Worm (Caenorhabditis elegans) whole organism, L4/young adult: Measurements from ENCODE around the gene srsx-12.

Source experiments
- W03F9.2 ChIP-seq: fragments of 150-350 bp; optimal IDR thresholded peaks from 2 replicates; lab custom pipeline; 2014; ENCODE audit warnings: missing biosample characterization, missing genetic modification characterization
- dao-5 ChIP-seq: sonication (generic microtip); optimal IDR thresholded peaks from 2 replicates; lab custom pipeline; 2016; ENCODE audit warnings: missing genotype, missing genetic modification characterization, moderate library complexity, missing compliant biosample characterization
- him-1 ChIP-seq: sonication (generic microtip); optimal IDR thresholded peaks from 2 replicates; lab custom pipeline; 2016; ENCODE audit warnings: missing genotype, missing genetic modification reagents, missing genetic modification characterization, missing compliant biosample characterization

Gene srsx-12

DNA sequence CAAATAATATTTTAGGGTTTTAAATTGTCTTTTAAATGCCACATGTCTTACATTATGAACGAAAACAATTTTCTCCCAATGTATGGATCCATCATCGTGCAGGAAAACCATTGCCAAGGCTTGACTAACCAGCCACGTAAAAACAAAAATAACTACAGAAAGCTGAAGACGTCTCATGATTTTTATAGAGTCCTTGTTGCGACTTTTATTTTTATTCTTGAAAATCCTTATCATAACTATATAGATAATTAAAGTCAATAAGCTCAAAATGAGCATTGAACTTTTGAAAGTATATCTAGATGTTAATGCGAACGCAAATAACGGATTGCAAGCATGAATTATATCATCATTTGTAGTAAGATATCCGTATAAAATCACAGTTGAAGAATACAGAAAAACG lies 679 bp downstream of the srsx-12 start:
- TF ChIP-seq W03F9.2 (tag; lab: Kevin White, UChicago) (no peak), him-1 (no peak), dao-5 (tag; lab: Kevin White, UChicago) (no peak)

DNA sequence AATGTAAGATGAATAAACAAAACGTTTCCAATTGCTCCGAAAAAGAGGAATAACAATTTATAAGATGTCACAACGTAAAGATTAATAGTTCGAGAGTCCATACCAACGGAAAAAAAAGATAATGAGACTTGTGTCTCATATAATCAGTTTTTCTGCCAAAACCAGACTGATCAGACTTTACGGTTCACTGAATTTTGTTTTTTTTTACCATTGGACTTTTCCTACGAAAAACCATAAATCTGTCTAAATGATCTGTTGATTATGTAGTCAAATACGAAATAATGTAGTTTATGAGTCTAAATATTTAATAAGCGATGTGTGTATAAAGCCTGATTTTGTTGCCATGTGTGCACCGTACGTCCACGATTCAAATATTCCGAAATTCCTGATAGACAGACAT lies 1.7 kb downstream of the srsx-12 start, which contains the start of gene srsx-11:
Gene srsx-11 (minus strand): TSS at position 101 of the 400 bp plus-strand sequence.
- TF ChIP-seq dao-5 (tag; lab: Kevin White, UChicago) (no peak), him-1 (no peak), W03F9.2 (tag; lab: Kevin White, UChicago) (no peak)

DNA sequence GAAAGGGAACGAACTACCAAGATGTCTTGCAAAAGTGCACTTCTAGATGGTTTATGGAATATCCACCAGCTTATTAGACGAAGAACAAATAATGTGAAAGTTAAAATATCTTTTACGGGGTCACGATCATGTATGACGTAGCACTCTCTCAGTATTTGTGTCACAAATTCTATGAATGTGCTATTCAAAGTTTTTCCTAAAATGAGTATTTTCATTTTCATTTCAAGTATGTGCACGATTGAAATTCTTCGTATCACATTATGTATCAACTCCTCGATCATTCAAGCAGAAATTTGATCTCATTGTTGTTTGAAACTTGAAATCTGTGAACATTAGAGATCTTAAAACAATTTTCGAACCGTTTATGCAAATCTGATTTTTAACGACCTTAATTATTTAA lies 3.2 kb downstream of the srsx-12 start:
- no peak for TF ChIP-seq dao-5 (tag; lab: Kevin White, UChicago)
- no peak for TF ChIP-seq W03F9.2 (tag; lab: Kevin White, UChicago)
- TF ChIP-seq him-1 = no peak

DNA sequence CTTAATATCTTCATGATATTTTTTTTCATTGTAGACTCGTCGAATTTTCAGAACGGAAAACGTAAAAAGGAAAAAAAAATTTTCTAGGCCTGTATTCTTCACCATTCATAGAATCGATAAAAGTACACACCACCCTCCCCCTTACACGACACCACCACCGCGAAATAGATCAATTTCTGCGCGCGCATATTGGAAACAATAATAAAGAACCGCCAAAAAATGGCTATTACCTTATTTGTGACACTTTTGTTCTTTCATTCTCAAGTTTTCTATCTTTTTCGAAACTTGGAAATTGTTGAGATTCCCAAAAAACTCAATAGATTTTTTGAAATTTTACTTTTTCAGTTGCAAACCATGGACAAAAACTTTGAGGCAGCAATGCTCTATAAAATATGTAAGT lies 5.6 kb downstream of the srsx-12 start, which contains the start of gene F26G5.1:
Gene F26G5.1 (plus strand): TSS at position 339 of the 400 bp plus-strand sequence.
- TF ChIP-seq W03F9.2 (tag; lab: Kevin White, UChicago) (no peak), him-1 (no peak), dao-5 (tag; lab: Kevin White, UChicago) (no peak)

DNA sequence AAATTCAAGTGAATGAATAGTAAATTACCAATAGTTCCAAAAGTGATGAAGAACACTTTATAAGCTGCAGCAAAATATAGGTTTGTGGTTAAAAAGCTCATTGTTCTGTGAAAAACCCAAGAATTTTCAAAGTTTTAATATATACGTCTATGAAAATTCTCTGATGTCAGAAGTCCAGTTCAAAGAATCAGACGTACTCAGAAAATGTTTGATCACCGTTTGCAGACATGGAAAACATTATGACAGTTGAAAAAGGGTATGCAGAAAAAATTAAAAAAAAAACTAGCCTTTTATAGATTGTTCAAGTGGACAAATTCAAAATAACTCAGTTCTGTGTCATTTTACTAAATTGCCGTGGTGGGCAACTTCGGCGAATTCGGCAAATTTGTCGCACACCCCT lies 6.1 kb downstream of the srsx-12 start, which contains the start of gene srsx-10:
Gene srsx-10 (minus strand): TSS at position 101 of the 400 bp plus-strand sequence.
- TF ChIP-seq W03F9.2 (tag; lab: Kevin White, UChicago) (no peak), dao-5 (tag; lab: Kevin White, UChicago) (no peak), him-1 (no peak)

DNA sequence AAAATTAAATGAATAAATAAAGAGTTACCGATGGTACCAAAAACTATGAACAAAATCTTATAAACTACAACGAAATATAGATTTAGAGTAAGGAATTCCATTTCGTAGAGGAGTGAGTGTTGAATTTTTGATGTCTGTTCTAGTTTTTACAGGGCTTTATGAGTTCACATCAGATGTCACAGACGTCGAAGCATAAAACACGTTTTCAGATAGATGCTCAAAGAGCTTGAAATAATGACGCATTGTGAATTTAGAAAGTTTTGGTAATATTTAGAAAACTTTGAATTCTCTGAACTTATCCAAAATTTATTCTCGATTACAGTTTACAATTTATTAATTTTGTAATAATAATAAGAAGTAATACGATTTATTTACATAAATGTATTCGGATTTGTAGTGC lies 7.8 kb downstream of the srsx-12 start, which contains the start of gene srsx-9:
Gene srsx-9 (minus strand): TSS at position 101 of the 400 bp plus-strand sequence.
- TF ChIP-seq dao-5 (tag; lab: Kevin White, UChicago) = no peak
- no peak for TF ChIP-seq him-1
- TF ChIP-seq W03F9.2 (tag; lab: Kevin White, UChicago) = no peak

DNA sequence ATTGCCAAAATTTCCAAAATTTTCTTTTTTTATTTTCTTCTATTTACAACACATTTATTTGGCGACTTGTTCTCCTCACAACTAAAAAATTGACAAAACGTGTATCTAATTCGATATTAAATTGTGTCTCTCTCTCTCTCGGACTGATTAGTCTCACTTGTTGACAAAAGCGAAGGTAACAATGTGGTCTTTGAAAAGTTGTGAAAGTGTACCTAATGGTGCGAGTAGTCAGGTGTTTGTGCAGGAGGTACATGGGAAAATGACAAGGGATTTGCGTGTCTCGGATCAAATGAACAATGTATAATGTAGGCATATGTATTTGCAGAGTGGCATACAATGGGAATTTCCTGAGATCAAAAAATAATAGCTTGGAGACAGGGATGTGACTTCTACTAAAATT lies 11.3 kb downstream of the srsx-12 start:
- TF ChIP-seq dao-5 (tag; lab: Kevin White, UChicago) (no peak), him-1 (no peak), W03F9.2 (tag; lab: Kevin White, UChicago) (no peak)

DNA sequence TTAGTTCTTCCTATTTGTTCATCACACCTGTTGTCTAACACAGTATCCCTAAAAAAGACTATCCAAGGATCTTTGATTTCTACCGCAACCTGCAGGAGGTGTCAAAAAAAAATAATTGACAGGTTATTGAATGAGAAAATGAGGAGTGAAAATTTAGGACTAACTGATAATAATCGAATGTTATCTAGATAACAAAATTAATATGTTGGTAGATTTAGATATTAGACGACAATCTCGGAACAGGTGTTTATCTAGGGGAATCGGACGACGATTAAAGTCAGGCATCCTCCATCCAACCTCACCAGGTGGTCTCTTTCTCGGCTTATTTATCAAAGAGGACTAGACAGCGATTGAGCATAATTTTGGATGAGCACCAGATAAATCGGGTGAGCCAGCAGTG lies 12.0 kb downstream of the srsx-12 start:
- no peak for TF ChIP-seq dao-5 (tag; lab: Kevin White, UChicago)
- no peak for TF ChIP-seq W03F9.2 (tag; lab: Kevin White, UChicago)
- no peak for TF ChIP-seq him-1

DNA sequence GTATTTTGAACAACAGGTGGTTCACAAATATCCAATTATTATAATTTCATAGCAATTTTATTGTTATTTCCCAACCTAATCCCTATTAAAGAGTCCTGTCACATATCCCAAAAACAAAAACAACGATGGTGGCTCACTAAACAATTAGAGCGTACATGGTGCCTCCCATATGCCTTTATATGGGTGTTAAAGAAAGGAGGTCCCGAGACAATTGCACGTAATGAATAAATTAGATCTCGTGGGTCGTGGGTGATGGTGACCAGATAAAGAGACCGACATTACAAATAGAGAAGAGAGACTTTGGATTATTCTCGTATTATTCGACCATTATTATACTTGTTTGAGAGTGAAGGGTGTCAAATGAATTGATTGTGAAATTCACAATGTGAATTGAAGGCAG lies 13.5 kb downstream of the srsx-12 start:
- TF ChIP-seq dao-5 (tag; lab: Kevin White, UChicago) = no peak
- no peak for TF ChIP-seq him-1
- no peak for TF ChIP-seq W03F9.2 (tag; lab: Kevin White, UChicago)

DNA sequence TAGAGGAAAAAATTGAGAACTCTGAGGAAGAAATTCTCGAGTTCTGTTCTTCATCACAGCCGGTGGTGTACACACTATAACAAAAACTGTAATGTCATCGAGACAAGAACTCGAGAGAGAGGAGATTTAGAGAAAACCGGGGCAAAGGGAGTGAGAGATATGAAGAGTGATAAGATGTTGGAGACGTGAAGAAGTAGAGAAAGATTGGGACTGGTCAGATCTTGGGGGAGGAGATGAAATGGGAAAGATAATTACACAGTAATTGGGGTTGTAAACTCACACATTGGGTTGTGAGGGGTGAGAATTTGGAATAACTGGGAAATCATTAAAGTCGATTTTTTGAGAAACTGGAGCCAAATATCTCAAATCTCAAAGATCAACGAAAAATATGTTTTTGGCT lies 15.0 kb downstream of the srsx-12 start:
- TF ChIP-seq W03F9.2 (tag; lab: Kevin White, UChicago) (no peak), dao-5 (tag; lab: Kevin White, UChicago) (no peak), him-1 (no peak)

DNA sequence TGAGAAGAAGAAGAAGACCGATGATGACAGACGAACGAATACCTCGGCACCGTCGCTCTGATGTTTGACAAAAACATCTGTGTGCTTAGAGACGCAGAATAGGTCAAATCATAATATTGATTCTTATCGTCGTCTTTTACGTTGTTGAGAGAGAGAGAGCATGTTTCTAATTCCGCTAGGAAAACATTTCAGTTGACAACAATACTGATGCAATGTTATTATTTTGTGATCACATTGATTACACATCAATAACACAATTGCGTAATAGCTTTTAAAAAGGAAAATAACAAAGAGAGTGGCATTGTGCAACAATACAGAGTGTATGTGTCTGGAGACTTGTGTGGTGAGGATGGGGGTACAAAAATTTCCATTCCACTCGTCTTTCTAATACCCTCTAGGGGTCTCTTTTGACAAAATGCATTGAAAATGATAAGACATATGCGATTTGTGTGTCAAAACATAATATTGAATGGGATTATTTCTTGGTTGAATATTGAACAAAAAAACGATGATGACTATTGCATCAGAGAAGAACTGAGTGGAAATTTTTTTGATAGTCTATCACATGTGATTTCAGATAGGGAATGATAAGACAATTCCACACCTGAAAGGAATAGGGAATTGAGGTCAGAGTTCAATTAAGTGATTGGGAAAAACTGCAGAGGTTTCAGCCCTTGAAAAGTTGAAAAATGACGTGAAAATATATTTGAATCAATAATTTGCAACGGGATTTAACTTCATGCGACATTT lies 15.9 kb downstream of the srsx-12 start:
- TF ChIP-seq him-1 (no peak), dao-5 (tag; lab: Kevin White, UChicago) (no peak), W03F9.2 (tag; lab: Kevin White, UChicago) (no peak)

DNA sequence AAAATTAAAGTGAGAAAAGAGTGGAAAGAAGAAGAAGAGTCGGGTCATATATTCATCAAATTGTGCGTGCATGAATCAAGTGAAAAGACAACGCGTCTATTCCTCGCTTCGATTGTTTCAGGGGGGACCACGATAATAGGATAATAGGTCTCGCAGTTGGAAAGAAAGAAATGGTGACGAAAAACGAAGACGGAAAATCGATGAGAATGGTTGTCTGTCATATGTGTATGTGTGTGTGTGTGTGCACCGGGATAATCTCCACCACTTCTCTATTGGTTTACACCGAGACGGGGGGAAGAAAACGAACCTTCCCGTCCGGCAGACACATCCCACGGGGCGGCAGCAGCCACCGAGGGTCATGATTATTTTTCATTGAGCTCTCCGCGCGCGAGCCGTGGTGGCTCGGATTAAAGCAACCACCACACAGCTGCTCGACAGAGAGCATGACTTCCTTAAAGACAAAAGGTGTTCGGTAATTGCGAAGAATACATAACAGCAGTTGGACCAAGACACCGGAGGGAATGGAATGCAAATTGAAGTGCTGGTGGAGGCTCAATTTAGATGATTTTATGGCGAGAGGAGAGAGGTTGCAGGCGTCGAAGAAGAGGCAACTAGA lies 16.6 kb downstream of the srsx-12 start:
- TF ChIP-seq him-1 = no peak
- no peak for TF ChIP-seq W03F9.2 (tag; lab: Kevin White, UChicago)
- no peak for TF ChIP-seq dao-5 (tag; lab: Kevin White, UChicago)

DNA sequence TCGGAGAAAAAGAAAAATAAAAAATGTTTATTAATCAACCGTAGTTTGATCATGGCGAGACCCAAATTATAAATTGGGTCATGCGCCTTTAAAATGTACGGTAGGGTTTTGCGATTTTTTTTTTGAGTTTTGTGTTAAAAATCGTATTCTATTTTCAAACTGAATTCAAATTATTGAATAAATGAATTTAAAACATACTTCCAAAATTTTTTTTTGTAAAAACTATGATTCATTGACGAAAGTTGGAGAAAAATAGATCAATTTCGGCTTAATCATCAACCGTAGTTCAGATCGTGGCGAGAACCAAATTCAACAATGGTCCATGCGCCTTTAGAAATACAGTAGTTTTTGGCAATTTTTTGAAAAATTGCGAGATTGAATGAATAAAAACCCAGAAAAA lies 17.2 kb downstream of the srsx-12 start:
- TF ChIP-seq W03F9.2 (tag; lab: Kevin White, UChicago) = peak; percentile 39
- no peak for TF ChIP-seq dao-5 (tag; lab: Kevin White, UChicago)

DNA sequence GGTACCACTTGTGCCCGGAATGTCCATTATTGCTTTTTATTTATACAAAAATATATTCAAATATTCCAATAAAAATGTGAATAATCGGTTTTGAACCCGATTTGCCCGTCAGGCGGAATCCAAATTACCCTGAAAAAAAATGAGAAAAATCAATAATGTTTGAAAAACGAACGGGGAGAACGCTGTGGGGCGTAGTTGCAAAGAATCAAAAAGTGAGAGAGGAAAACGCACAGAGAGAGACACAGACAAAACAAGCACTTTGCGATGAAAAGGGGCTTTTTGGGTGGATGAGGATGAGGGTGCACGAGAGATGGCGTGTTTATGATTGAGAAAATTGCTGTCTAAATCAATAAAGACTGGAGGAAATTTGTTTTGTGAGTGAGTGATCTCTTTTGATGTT lies 17.8 kb downstream of the srsx-12 start, which contains the start of gene tam-1:
Gene tam-1 (minus strand): TSS at position 135 of the 400 bp plus-strand sequence.
- TF ChIP-seq dao-5 (tag; lab: Kevin White, UChicago) (no peak), W03F9.2 (tag; lab: Kevin White, UChicago) (no peak), him-1 (no peak)
